Fruit fly (Drosophila melanogaster) whole organism, embryonic: ENCODE measurements around the gene Phae1.

Experiments
- Awh ChIP-seq: fragments of 200-800 bp; sonication (Bioruptor generic); IDR thresholded peaks from 2 replicates; pipeline ENCODE4, ENCODE4 v1.3.6; 2022; ENCODE audit warnings: missing biosample characterization, missing genetic modification characterization
- CG10209 ChIP-seq: fragments of 200-800 bp; sonication (Bioruptor generic); optimal IDR thresholded peaks from 3 replicates; lab custom pipeline; 2017; ENCODE audit warnings: missing biosample characterization, mild to moderate bottlenecking, missing genetic modification characterization, missing genetic modification reagents
- CG10543 ChIP-seq: fragments of 200-800 bp; sonication (Bioruptor generic); optimal IDR thresholded peaks from 3 replicates; lab custom pipeline; 2017; ENCODE audit warnings: missing biosample characterization, mild to moderate bottlenecking, missing genetic modification characterization, moderate library complexity
- CG10654 ChIP-seq: fragments of 200-800 bp; sonication (Bioruptor generic); optimal IDR thresholded peaks from 2 replicates; lab custom pipeline; 2016; ENCODE audit warnings: missing biosample characterization, missing genetic modification characterization
- CG11398 ChIP-seq: fragments of 200-800 bp; sonication (Bioruptor generic); optimal IDR thresholded peaks from 2 replicates; lab custom pipeline; 2016; ENCODE audit warnings: missing biosample characterization, missing genetic modification characterization
- CG11695 ChIP-seq: fragments of 200-800 bp; sonication (Bioruptor generic); IDR thresholded peaks from 3 replicates; pipeline ENCODE4 v1.3.6; 2022; ENCODE audit warnings: missing biosample characterization, missing genetic modification characterization
- CG12744 ChIP-seq: fragments of 200-800 bp; sonication (Bioruptor generic); optimal IDR thresholded peaks from 2 replicates; lab custom pipeline; 2016; ENCODE audit warnings: missing biosample characterization, missing genetic modification characterization
- CG12769 ChIP-seq: fragments of 200-800 bp; sonication (Bioruptor generic); optimal IDR thresholded peaks from 2 replicates; lab custom pipeline; 2019; ENCODE audit warnings: missing biosample characterization, mild to moderate bottlenecking, missing genetic modification characterization, moderate library complexity
- CG13775 ChIP-seq: fragments of 200-800 bp; sonication (Bioruptor generic); optimal IDR thresholded peaks from 3 replicates; lab custom pipeline; 2017; ENCODE audit warnings: missing biosample characterization, mild to moderate bottlenecking, missing genetic modification characterization
- CG1529 ChIP-seq: fragments of 200-800 bp; sonication (Bioruptor generic); optimal IDR thresholded peaks from 3 replicates; lab custom pipeline; 2018; ENCODE audit warnings: missing biosample characterization, missing genetic modification characterization
- CG17328 ChIP-seq: fragments of 200-800 bp; sonication (Bioruptor generic); IDR thresholded peaks from 2 replicates; pipeline ENCODE4 v1.3.6; 2022; ENCODE audit warnings: missing biosample characterization, missing genetic modification characterization
- CG3281 ChIP-seq: fragments of 200-800 bp; sonication (Bioruptor generic); optimal IDR thresholded peaks from 3 replicates; lab custom pipeline; 2017; ENCODE audit warnings: missing biosample characterization, mild to moderate bottlenecking, missing genetic modification characterization
- CG4730 ChIP-seq: fragments of 200-800 bp; sonication (Bioruptor generic); IDR thresholded peaks from 2 replicates; pipeline ENCODE4 v1.3.6; 2022; ENCODE audit warnings: missing biosample characterization, missing genetic modification characterization
- D ChIP-seq, 2 experiments: fragments of 200-800 bp in 1 of 2; fragments of >200 bp in 1 of 2; sonication (Bioruptor generic) in 1 of 2; optimal IDR thresholded peaks; 2 replicates in 1 of 2; 3 replicates in 1 of 2; lab custom pipeline; 2017; ENCODE audit warnings: mild to moderate bottlenecking in 1 of 2, missing biosample characterization in 1 of 2, missing genetic modification characterization in 1 of 2, missing genetic modification reagents in 1 of 2
- Doc2 ChIP-seq: fragments of 200-800 bp; sonication (Bioruptor generic); IDR thresholded peaks from 2 replicates; pipeline ENCODE4 v1.3.6; 2022; ENCODE audit warnings: missing biosample characterization, missing genetic modification characterization
- ERR ChIP-seq: fragments of 200-800 bp; sonication (Bioruptor generic); optimal IDR thresholded peaks from 2 replicates; lab custom pipeline; 2016; ENCODE audit warnings: missing biosample characterization, missing genetic modification characterization
- HmgD ChIP-seq: fragments of 200-800 bp; sonication (Bioruptor generic); optimal IDR thresholded peaks from 3 replicates; lab custom pipeline; 2016; ENCODE audit warnings: missing biosample characterization, missing genetic modification characterization
- MESR4 ChIP-seq: fragments of 200-800 bp; sonication (Bioruptor generic); optimal IDR thresholded peaks from 2 replicates; lab custom pipeline; 2018; ENCODE audit warnings: missing biosample characterization, mild to moderate bottlenecking, missing genetic modification characterization, moderate library complexity
- MTF-1 ChIP-seq: fragments of 200-800 bp; sonication (Bioruptor generic); optimal IDR thresholded peaks from 2 replicates; lab custom pipeline; 2018; ENCODE audit warnings: missing biosample characterization, mild to moderate bottlenecking, missing genetic modification characterization, borderline replicate concordance
- NC2β ChIP-seq: fragments of 200-800 bp; sonication (Bioruptor generic); optimal IDR thresholded peaks from 2 replicates; lab custom pipeline; 2016; ENCODE audit warnings: missing biosample characterization, missing genetic modification characterization
- NfI ChIP-seq: fragments of 200-800 bp; sonication (Bioruptor generic); optimal IDR thresholded peaks from 3 replicates; lab custom pipeline; 2018; ENCODE audit warnings: missing biosample characterization, mild to moderate bottlenecking, missing genetic modification characterization, moderate library complexity
- Spps ChIP-seq: fragments of 200-800 bp; sonication (Bioruptor generic); optimal IDR thresholded peaks from 2 replicates; lab custom pipeline; 2018; ENCODE audit warnings: missing biosample characterization, mild to moderate bottlenecking, missing genetic modification characterization
- ab ChIP-seq: fragments of 200-800 bp; sonication (Bioruptor generic); optimal IDR thresholded peaks from 2 replicates; lab custom pipeline; 2016; ENCODE audit warnings: missing biosample characterization, missing genetic modification characterization
- ap ChIP-seq: fragments of 200-800 bp; sonication (Bioruptor generic); IDR thresholded peaks from 2 replicates; pipeline ENCODE4 v1.3.6; 2022; ENCODE audit warnings: missing biosample characterization, missing genetic modification characterization
- br ChIP-seq: fragments of >200 bp; optimal IDR thresholded peaks from 2 replicates; lab custom pipeline; 2017
- cad ChIP-seq: fragments of >200 bp; optimal IDR thresholded peaks from 2 replicates; lab custom pipeline; 2017; ENCODE audit warnings: missing biosample characterization, missing genetic modification characterization
- gt ChIP-seq: fragments of 200-800 bp; sonication (Bioruptor generic); IDR thresholded peaks from 2 replicates; pipeline ENCODE4 v1.3.6; 2022; ENCODE audit warnings: missing biosample characterization, missing genetic modification characterization
- hth ChIP-seq: fragments of >200 bp; optimal IDR thresholded peaks from 2 replicates; lab custom pipeline; 2017; ENCODE audit warnings: inconsistent platforms
- ind ChIP-seq: fragments of 200-800 bp; sonication (Bioruptor generic); optimal IDR thresholded peaks from 3 replicates; lab custom pipeline; 2016; ENCODE audit warnings: missing biosample characterization, missing genetic modification characterization
- ken ChIP-seq: fragments of 200-800 bp; sonication (Bioruptor generic); IDR thresholded peaks from 3 replicates; pipeline ENCODE4 v1.3.6; 2022; ENCODE audit warnings: missing biosample characterization, missing genetic modification characterization
- nom ChIP-seq: fragments of 200-800 bp; sonication (Bioruptor generic); optimal IDR thresholded peaks from 2 replicates; lab custom pipeline; 2017; ENCODE audit warnings: missing biosample characterization, missing genetic modification characterization, mild to moderate bottlenecking, moderate library complexity, missing genetic modification reagents
- prd ChIP-seq, 3 experiments: fragments of >200 bp in 2 of 3; fragments of 200-800 bp in 1 of 3; sonication (Bioruptor generic) in 1 of 3; optimal IDR thresholded peaks in 2 of 3; IDR thresholded peaks in 1 of 3; 2 replicates in 2 of 3; 3 replicates in 1 of 3; pipeline versions ENCODE4 v1.3.6 to Lab custom; 2017 to 2022; ENCODE audit warnings: missing biosample characterization in 1 of 3, missing genetic modification characterization in 1 of 3
- sim ChIP-seq: fragments of 200-800 bp; sonication (Bioruptor generic); IDR thresholded peaks from 2 replicates; pipeline ENCODE4 v1.3.6; 2022; ENCODE audit warnings: missing biosample characterization, missing genetic modification characterization
- slbo ChIP-seq: fragments of 200-800 bp; sonication (Bioruptor generic); IDR thresholded peaks from 2 replicates; pipeline ENCODE4 v1.3.6; 2022; ENCODE audit warnings: missing biosample characterization, missing genetic modification characterization
- tll ChIP-seq, 2 experiments: fragments of 200-800 bp in 1 of 2; fragments of >200 bp in 1 of 2; sonication (Bioruptor generic) in 1 of 2; optimal IDR thresholded peaks; 2 replicates each; lab custom pipeline; 2017 to 2019; ENCODE audit warnings: missing biosample characterization in 2 of 2, missing genetic modification characterization in 2 of 2, mild to moderate bottlenecking in 1 of 2, moderate library complexity in 1 of 2
- tna ChIP-seq: fragments of 200-800 bp; sonication (Bioruptor generic); IDR thresholded peaks from 2 replicates; pipeline ENCODE4 v1.3.6; 2022; ENCODE audit warnings: missing biosample characterization, missing genetic modification characterization; ENCODE audit not compliant: partially characterized antibody
- zen ChIP-seq: fragments of 200-800 bp; sonication (Bioruptor generic); optimal IDR thresholded peaks from 3 replicates; lab custom pipeline; 2018; ENCODE audit warnings: missing biosample characterization, mild to moderate bottlenecking, missing genetic modification characterization, moderate library complexity
- zen2 ChIP-seq: fragments of 200-800 bp; sonication (Bioruptor generic); IDR thresholded peaks from 3 replicates; pipeline ENCODE4 v1.3.6; 2022; ENCODE audit warnings: missing biosample characterization, missing genetic modification characterization; ENCODE audit not compliant: partially characterized antibody

Phae1 gene

DNA sequence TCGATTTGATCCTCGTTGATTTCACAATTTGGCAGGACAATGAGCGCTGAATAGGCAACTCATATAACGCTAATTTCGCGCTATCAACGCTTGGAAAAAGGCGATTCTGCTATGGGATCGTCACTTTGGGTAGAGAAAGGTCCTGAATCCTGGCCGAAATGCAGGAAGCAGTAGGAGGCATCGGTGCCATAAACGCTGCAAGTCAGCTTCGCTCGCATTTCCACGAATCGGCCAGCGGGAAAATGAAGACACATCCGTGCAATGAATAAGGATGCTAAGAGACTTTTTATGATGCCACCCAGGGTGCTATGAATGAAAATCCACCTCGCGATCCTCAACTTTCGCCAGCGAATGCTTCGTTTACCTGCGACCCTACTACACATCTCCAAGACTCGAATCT is 21.8 kb upstream of the Phae1 start:
- TF ChIP-seq zen2, result no peak
- no peak for TF ChIP-seq HmgD (GFP tag; lab: Kevin White, UChicago)
- no peak for TF ChIP-seq CG10654 (GFP tag; lab: Kevin White, UChicago)
- no peak for TF ChIP-seq CG12744 (GFP tag; lab: Kevin White, UChicago)
- no peak for TF ChIP-seq hth (lab: Kevin White, UChicago)
- TF ChIP-seq gt (GFP tag; lab: Robert Waterston, UW), result no peak
- TF ChIP-seq CG10209, result no peak
- TF ChIP-seq CG10543, result no peak
- no peak for TF ChIP-seq nom
- no peak for TF ChIP-seq br
- no peak for TF ChIP-seq ap (GFP tag; lab: Robert Waterston, UW)
- TF ChIP-seq ken, result no peak
- TF ChIP-seq CG17328 (GFP tag; lab: Robert Waterston, UW), result no peak
- no peak for TF ChIP-seq CG13775 (GFP tag; lab: Kevin White, UChicago)
- TF ChIP-seq tll (GFP tag; optimal IDR thresholded peaks at IDR 0.05; lab: Kevin White, UChicago), result peak in 1 of 2 experiments; percentile 69
- TF ChIP-seq sim (GFP tag; lab: Robert Waterston, UW), result no peak
- TF ChIP-seq cad (GFP tag; lab: Kevin White, UChicago), result peak; percentile 98
- peak; percentile 39 for TF ChIP-seq zen (tag; lab: Kevin White, UChicago)
- no peak for TF ChIP-seq slbo (GFP tag; lab: Robert Waterston, UW)
- no peak for TF ChIP-seq MTF-1 (GFP tag; lab: Kevin White, UChicago)
- no peak for TF ChIP-seq CG11398 (GFP tag; lab: Kevin White, UChicago)
- no peak for TF ChIP-seq NfI (GFP tag; lab: Kevin White, UChicago)

DNA sequence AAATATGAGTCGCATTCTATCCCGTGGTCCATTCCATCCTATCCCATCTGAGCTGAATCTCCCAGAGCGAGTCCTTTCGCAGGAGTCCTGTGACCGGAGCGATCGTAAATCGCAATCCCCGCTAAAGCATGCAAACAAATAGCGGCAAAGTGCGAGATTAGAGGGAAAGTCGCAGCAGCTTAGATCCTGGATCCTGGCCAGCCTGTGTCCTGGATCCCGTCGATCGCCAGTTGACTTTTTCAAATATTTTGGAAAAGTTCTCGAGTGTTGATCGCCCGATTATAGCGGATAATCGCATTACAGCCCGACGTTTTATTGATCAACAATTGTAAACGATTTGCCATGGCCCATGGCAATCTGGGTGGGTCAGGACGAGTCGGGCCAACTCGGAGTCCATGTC is 20.1 kb upstream of the Phae1 start:
- TF ChIP-seq tll (GFP tag; optimal IDR thresholded peaks at IDR 0.05; lab: Kevin White, UChicago) (peak in 1 of 2 experiments; percentile 94), ERR (no peak), NC2β (GFP tag; lab: Kevin White, UChicago) (no peak), cad (GFP tag; lab: Kevin White, UChicago) (peak; percentile 33)

DNA sequence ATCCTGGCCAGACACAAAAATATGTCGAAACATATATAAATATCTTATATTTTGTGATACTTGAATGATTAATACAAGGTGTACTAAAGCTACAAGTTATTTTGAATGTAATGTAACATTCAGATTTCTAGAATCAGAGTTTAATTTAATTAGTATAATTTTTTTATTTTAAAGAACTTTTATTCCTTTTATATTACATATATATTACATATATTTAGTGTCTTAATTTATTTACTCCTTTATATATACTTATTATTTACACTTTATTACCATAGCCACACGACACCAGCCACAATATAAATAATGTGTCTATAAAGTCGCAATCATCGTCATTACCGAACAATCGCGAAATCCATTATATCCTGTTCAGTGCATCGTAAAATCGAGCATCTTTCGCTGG is 17.7 kb upstream of the Phae1 start, which contains the start of gene Pex19:
Gene Pex19 (plus strand): TSS at position 301 of the 400 bp plus-strand sequence.
- TF ChIP-seq CG12769 (no peak), CG1529 (no peak), Spps (tag; lab: Kevin White, UChicago) (no peak), Awh (no peak)

DNA sequence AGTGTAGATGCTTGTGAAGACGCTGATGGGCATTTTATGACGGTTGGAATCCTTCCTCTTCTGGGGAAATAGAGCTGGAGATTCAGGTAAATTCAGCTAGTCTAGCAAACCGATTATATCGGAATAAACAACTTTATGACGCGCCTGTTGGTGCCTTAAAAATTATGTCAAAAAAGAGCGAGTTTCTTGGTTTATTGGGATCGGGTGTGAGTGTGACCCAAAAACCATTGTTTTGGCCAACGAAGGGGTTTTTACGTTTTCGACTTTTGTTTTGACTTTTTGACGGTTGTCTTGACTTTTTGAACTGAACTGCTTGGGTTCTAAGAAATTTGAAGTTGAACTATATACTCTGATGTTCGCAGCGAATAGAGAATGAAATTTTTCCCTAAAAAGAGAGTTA is 17.2 kb upstream of the Phae1 start:
- TF ChIP-seq cad (GFP tag; lab: Kevin White, UChicago) (peak; percentile 86), tna (GFP tag; lab: Robert Waterston, UW) (no peak), CG3281 (no peak), MESR4 (no peak), ind (GFP tag; lab: Kevin White, UChicago) (no peak), Doc2 (GFP tag; lab: Robert Waterston, UW) (no peak), tll (GFP tag; optimal IDR thresholded peaks at IDR 0.05; lab: Kevin White, UChicago) (peak in 1 of 2 experiments; percentile 95), ab (GFP tag; lab: Kevin White, UChicago) (no peak), CG4730 (no peak), D (optimal IDR thresholded peaks at IDR 0.05; lab: Kevin White, UChicago) (no peak), D (GFP tag; optimal IDR thresholded peaks at IDR 0.05; lab: Kevin White, UChicago) (no peak), CG11695 (no peak), prd (optimal IDR thresholded peaks at IDR 0.05; lab: Kevin White, UChicago) (no peak), prd (GFP tag; IDR thresholded peaks at IDR 0.05; lab: Robert Waterston, UW) (peak; percentile 3; the same call in 1 of the 3 replicates)
